Worm (Caenorhabditis elegans) whole organism, L2 larva: ENCODE data around the gene srw-14.
A peak's percentile ranks its signal among the peaks of the same experiment; 100 is the strongest.

Experiments
- C34F6.9 ChIP-seq: fragments of 150-350 bp; optimal IDR thresholded peaks from 2 replicates; lab custom pipeline; 2014; ENCODE audit warnings: missing biosample characterization, missing genetic modification characterization
- R02D3.7 ChIP-seq: fragments of 150-350 bp; optimal IDR thresholded peaks from 2 replicates; lab custom pipeline; 2014; ENCODE audit warnings: missing biosample characterization, missing genetic modification characterization
- ZK546.5 ChIP-seq: sonication (generic microtip); optimal IDR thresholded peaks from 2 replicates; lab custom pipeline; 2017; ENCODE audit warnings: missing biosample characterization, missing genetic modification characterization
- alr-1 ChIP-seq: fragments of 150-350 bp; optimal IDR thresholded peaks from 2 replicates; lab custom pipeline; 2014; ENCODE audit warnings: missing biosample characterization, missing genetic modification characterization
- aly-2 ChIP-seq: fragments of 150-350 bp; optimal IDR thresholded peaks from 2 replicates; lab custom pipeline; 2014; ENCODE audit warnings: missing biosample characterization, missing genetic modification characterization
- ama-1 ChIP-seq: fragments of 150-350 bp; optimal IDR thresholded peaks from 2 replicates; lab custom pipeline; 2018; ENCODE audit warnings: inconsistent platforms
- ceh-16 ChIP-seq: fragments of 150-350 bp; optimal IDR thresholded peaks from 2 replicates; lab custom pipeline; 2014; ENCODE audit warnings: missing biosample characterization, missing genetic modification characterization
- ceh-82 ChIP-seq: fragments of 150-350 bp; optimal IDR thresholded peaks from 2 replicates; lab custom pipeline; 2014; ENCODE audit warnings: missing biosample characterization, missing genetic modification characterization
- crh-2 ChIP-seq: sonication (generic microtip); optimal IDR thresholded peaks from 2 replicates; lab custom pipeline; 2017; ENCODE audit warnings: missing biosample characterization, missing genetic modification characterization
- egl-27 ChIP-seq: sonication (generic microtip); optimal IDR thresholded peaks from 3 replicates; lab custom pipeline; 2017; ENCODE audit warnings: missing biosample characterization, missing genetic modification reagents, missing genetic modification characterization
- elt-3 ChIP-seq: sonication (generic microtip); optimal IDR thresholded peaks from 2 replicates; lab custom pipeline; 2017; ENCODE audit warnings: missing biosample characterization, missing genetic modification characterization
- fos-1 ChIP-seq: fragments of 150-350 bp; optimal IDR thresholded peaks from 2 replicates; lab custom pipeline; 2014; ENCODE audit warnings: missing biosample characterization, missing genetic modification characterization
- lin-11 ChIP-seq: fragments of 150-350 bp; sonication (generic microtip); optimal IDR thresholded peaks from 2 replicates; lab custom pipeline; 2014; ENCODE audit warnings: missing biosample characterization, missing genetic modification characterization, inconsistent platforms, mixed read lengths
- lsy-2 ChIP-seq, 2 experiments: fragments of 150-350 bp in 1 of 2; sonication (generic microtip) in 1 of 2; optimal IDR thresholded peaks; 2 replicates each; lab custom pipeline; 2014 to 2017; ENCODE audit warnings: missing biosample characterization in 2 of 2, missing genetic modification characterization in 2 of 2
- mbf-1 ChIP-seq: sonication (generic microtip); optimal IDR thresholded peaks from 2 replicates; lab custom pipeline; 2017; ENCODE audit warnings: missing biosample characterization, missing genetic modification characterization
- mdl-1 ChIP-seq, 2 experiments: fragments of 150-350 bp in 1 of 2; sonication (generic microtip) in 1 of 2; optimal IDR thresholded peaks; 2 replicates each; lab custom pipeline; 2017; ENCODE audit warnings: missing biosample characterization in 2 of 2, missing genetic modification characterization in 2 of 2
- nhr-10 ChIP-seq: sonication (generic microtip); optimal IDR thresholded peaks from 2 replicates; lab custom pipeline; 2017; ENCODE audit warnings: missing biosample characterization, missing genetic modification characterization
- nhr-11 ChIP-seq: fragments of 150-350 bp; optimal IDR thresholded peaks from 2 replicates; lab custom pipeline; 2014; ENCODE audit warnings: missing biosample characterization, missing genetic modification characterization
- nhr-12 ChIP-seq: fragments of 150-350 bp; optimal IDR thresholded peaks from 2 replicates; lab custom pipeline; 2014; ENCODE audit warnings: missing biosample characterization, missing genetic modification characterization
- nhr-129 ChIP-seq: fragments of 150-350 bp; optimal IDR thresholded peaks from 2 replicates; lab custom pipeline; 2014; ENCODE audit warnings: missing biosample characterization, missing genetic modification characterization
- nhr-21 ChIP-seq: fragments of 150-350 bp; optimal IDR thresholded peaks from 2 replicates; lab custom pipeline; 2014; ENCODE audit warnings: missing biosample characterization, missing genetic modification characterization
- nhr-237 ChIP-seq: fragments of 150-350 bp; optimal IDR thresholded peaks from 2 replicates; lab custom pipeline; 2014; ENCODE audit warnings: missing biosample characterization, missing genetic modification characterization
- nhr-6 ChIP-seq: fragments of 150-350 bp; optimal IDR thresholded peaks from 2 replicates; lab custom pipeline; 2014; ENCODE audit warnings: missing biosample characterization, missing genetic modification characterization
- peb-1 ChIP-seq: fragments of 150-350 bp; optimal IDR thresholded peaks from 2 replicates; lab custom pipeline; 2014; ENCODE audit warnings: missing biosample characterization, missing genetic modification characterization
- sem-4 ChIP-seq: fragments of 150-350 bp; optimal IDR thresholded peaks from 2 replicates; lab custom pipeline; 2014; ENCODE audit warnings: missing biosample characterization, missing genetic modification reagents, missing genetic modification characterization
- sma-3 ChIP-seq: sonication (generic microtip); optimal IDR thresholded peaks from 2 replicates; lab custom pipeline; 2016; ENCODE audit warnings: missing genetic modification reagents, missing genetic modification characterization, missing compliant biosample characterization
- snpc-4 ChIP-seq: fragments of 150-350 bp; optimal IDR thresholded peaks from 2 replicates; lab custom pipeline; 2014; ENCODE audit warnings: missing biosample characterization, missing genetic modification characterization
- unc-39 ChIP-seq: fragments of 150-350 bp; optimal IDR thresholded peaks from 2 replicates; lab custom pipeline; 2014; ENCODE audit warnings: missing biosample characterization, missing genetic modification characterization
- unc-55 ChIP-seq: fragments of 150-350 bp; sonication (generic microtip); optimal IDR thresholded peaks from 3 replicates; lab custom pipeline; 2014; ENCODE audit warnings: missing biosample characterization, missing genetic modification reagents, missing genetic modification characterization
- ztf-1 ChIP-seq: fragments of 200-800 bp; sonication (Bioruptor generic); conservative IDR thresholded peaks from 2 replicates; pipeline ENCODE4 v1.3.6; 2022; ENCODE audit warnings: missing genetic modification characterization, missing compliant biosample characterization

srw-14 gene

ce11 chrV:15225650-15226049 is at the start of gene srw-14:
TSS of gene srw-14 (plus strand) at chrV:15225950.
- no peak for TF ChIP-seq unc-39
- TF ChIP-seq ama-1 (lab: Kevin White, UChicago), result no peak
- TF ChIP-seq sem-4 (tag; lab: Kevin White, UChicago), result no peak
- TF ChIP-seq unc-55 (GFP tag; lab: Kevin White, UChicago), result no peak
- TF ChIP-seq R02D3.7, result no peak
- TF ChIP-seq alr-1, result no peak
- TF ChIP-seq egl-27 (tag; lab: Kevin White, UChicago), result no peak
- no peak for TF ChIP-seq nhr-12 (tag; lab: Kevin White, UChicago)
- TF ChIP-seq crh-2 (tag; lab: Kevin White, UChicago), result no peak

- TF ChIP-seq mbf-1 (tag; lab: Kevin White, UChicago), result no peak
- TF ChIP-seq, all 48 proteins: peak for 0
Measured at ce11 chrV:15179757-15180156, 46.0 kb upstream of the srw-14 start, which contains the start of gene T09F5.10. TSS of gene T09F5.10 (plus strand) at chrV:15180057.

- TF ChIP-seq mdl-1 (tag; optimal IDR thresholded peaks at IDR 0.05; lab: Kevin White, UChicago) (no peak), ZK546.5 (no peak), ceh-16 (tag; lab: Kevin White, UChicago) (no peak), mbf-1 (tag; lab: Kevin White, UChicago) (no peak), nhr-21 (tag; lab: Kevin White, UChicago) (peak; percentile 21), peb-1 (tag; lab: Kevin White, UChicago) (no peak), sma-3 (GFP tag; lab: Kevin White, UChicago) (no peak)
- TF ChIP-seq, all 48 proteins: peak for 1
Measured at ce11 chrV:15181899-15182298, 43.9 kb upstream of the srw-14 start.

ce11 chrV:15182407-15182806 is 43.3 kb upstream of the srw-14 start, which contains the start of gene fbxa-84:
TSS of gene fbxa-84 (plus strand) at chrV:15182440.
- TF ChIP-seq fos-1, result peak; percentile 67
- no peak for TF ChIP-seq unc-55 (GFP tag; lab: Kevin White, UChicago)

- TF ChIP-seq crh-2 (tag; lab: Kevin White, UChicago) (no peak), ceh-82 (tag; lab: Kevin White, UChicago) (no peak), nhr-6 (tag; lab: Kevin White, UChicago) (no peak), fos-1 (no peak), nhr-12 (tag; lab: Kevin White, UChicago) (no peak), nhr-11 (tag; lab: Kevin White, UChicago) (no peak), nhr-10 (tag; lab: Kevin White, UChicago) (no peak), ceh-16 (tag; lab: Kevin White, UChicago) (no peak), sem-4 (tag; lab: Kevin White, UChicago) (no peak), ztf-1 (GFP tag; lab: Robert Waterston, UW) (no peak), lsy-2 (tag; optimal IDR thresholded peaks at IDR 0.05; lab: Kevin White, UChicago) (no peak), snpc-4 (no peak), peb-1 (tag; lab: Kevin White, UChicago) (no peak), C34F6.9 (tag; lab: Kevin White, UChicago) (no peak), mbf-1 (tag; lab: Kevin White, UChicago) (no peak), aly-2 (tag; lab: Kevin White, UChicago) (no peak), elt-3 (tag; lab: Kevin White, UChicago) (no peak), ama-1 (lab: Kevin White, UChicago) (no peak), nhr-129 (tag; lab: Kevin White, UChicago) (no peak), nhr-237 (no peak)
- TF ChIP-seq, all 48 proteins: peak for 0
Measured at ce11 chrV:15184097-15185040, 41.4 kb upstream of the srw-14 start, which contains the start of gene Y75B12B.1. TSS of gene Y75B12B.1 (plus strand) at chrV:15184699.

- TF ChIP-seq nhr-21 (tag; lab: Kevin White, UChicago) (no peak), ama-1 (lab: Kevin White, UChicago) (peak; percentile 75), lsy-2 (tag; optimal IDR thresholded peaks at IDR 0.05; lab: Kevin White, UChicago) (peak in 1 of 2 experiments; percentile 29), lin-11 (tag; lab: Kevin White, UChicago) (no peak)
Measured at ce11 chrV:15186259-15186927, 39.4 kb upstream of the srw-14 start, which contains the start of gene Y75B12B.3. TSS of gene Y75B12B.3 (minus strand) at chrV:15186279.
